Worm (Caenorhabditis elegans) whole organism, L2 larva: ENCODE results near the gene C54F6.19.

Source experiments
- R02D3.7 ChIP-seq: fragments of 150-350 bp; optimal IDR thresholded peaks from 2 replicates; lab custom pipeline; 2014; ENCODE audit warnings: missing biosample characterization, missing genetic modification characterization
- ZK546.5 ChIP-seq: sonication (generic microtip); optimal IDR thresholded peaks from 2 replicates; lab custom pipeline; 2017; ENCODE audit warnings: missing biosample characterization, missing genetic modification characterization
- aly-2 ChIP-seq: fragments of 150-350 bp; optimal IDR thresholded peaks from 2 replicates; lab custom pipeline; 2014; ENCODE audit warnings: missing biosample characterization, missing genetic modification characterization
- ceh-82 ChIP-seq: fragments of 150-350 bp; optimal IDR thresholded peaks from 2 replicates; lab custom pipeline; 2014; ENCODE audit warnings: missing biosample characterization, missing genetic modification characterization
- egl-27 ChIP-seq: sonication (generic microtip); optimal IDR thresholded peaks from 3 replicates; lab custom pipeline; 2017; ENCODE audit warnings: missing biosample characterization, missing genetic modification reagents, missing genetic modification characterization
- elt-3 ChIP-seq: sonication (generic microtip); optimal IDR thresholded peaks from 2 replicates; lab custom pipeline; 2017; ENCODE audit warnings: missing biosample characterization, missing genetic modification characterization
- lsy-2 ChIP-seq, 2 experiments: fragments of 150-350 bp in 1 of 2; sonication (generic microtip) in 1 of 2; optimal IDR thresholded peaks; 2 replicates each; lab custom pipeline; 2014 to 2017; ENCODE audit warnings: missing biosample characterization in 2 of 2, missing genetic modification characterization in 2 of 2
- mdl-1 ChIP-seq, 2 experiments: fragments of 150-350 bp in 1 of 2; sonication (generic microtip) in 1 of 2; optimal IDR thresholded peaks; 2 replicates each; lab custom pipeline; 2017; ENCODE audit warnings: missing biosample characterization in 2 of 2, missing genetic modification characterization in 2 of 2
- nhr-11 ChIP-seq: fragments of 150-350 bp; optimal IDR thresholded peaks from 2 replicates; lab custom pipeline; 2014; ENCODE audit warnings: missing biosample characterization, missing genetic modification characterization
- nhr-12 ChIP-seq: fragments of 150-350 bp; optimal IDR thresholded peaks from 2 replicates; lab custom pipeline; 2014; ENCODE audit warnings: missing biosample characterization, missing genetic modification characterization
- nhr-6 ChIP-seq: fragments of 150-350 bp; optimal IDR thresholded peaks from 2 replicates; lab custom pipeline; 2014; ENCODE audit warnings: missing biosample characterization, missing genetic modification characterization
- snpc-4 ChIP-seq: fragments of 150-350 bp; optimal IDR thresholded peaks from 2 replicates; lab custom pipeline; 2014; ENCODE audit warnings: missing biosample characterization, missing genetic modification characterization
- unc-62 ChIP-seq: fragments of 150-350 bp; optimal IDR thresholded peaks from 2 replicates; lab custom pipeline; 2014; ENCODE audit warnings: missing biosample characterization, missing genetic modification reagents, missing genetic modification characterization
- ztf-11 ChIP-seq: sonication (generic microtip); optimal IDR thresholded peaks from 2 replicates; lab custom pipeline; 2017; ENCODE audit warnings: missing biosample characterization, missing genetic modification characterization

DNA sequence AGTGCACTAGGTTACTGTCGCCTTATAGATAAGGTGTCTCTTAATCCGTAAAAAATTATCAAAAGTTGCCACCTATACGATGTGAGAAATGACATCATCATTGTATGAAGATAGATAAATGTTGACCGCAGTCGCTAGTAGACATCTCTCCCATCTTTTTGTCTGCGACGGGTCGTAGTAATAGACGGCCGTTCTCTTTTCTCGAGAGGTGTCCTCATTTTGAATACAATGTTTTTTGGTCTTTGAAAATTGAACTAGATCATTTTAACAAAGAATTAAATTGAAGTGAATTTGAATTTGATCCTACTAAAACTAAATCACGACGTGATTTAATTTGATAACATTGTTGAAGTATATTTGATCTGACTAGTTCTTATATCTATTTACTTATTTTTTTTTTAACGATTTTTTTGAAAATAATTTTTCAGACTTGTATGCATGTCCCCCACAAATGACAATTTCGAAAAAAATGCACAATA, 36.7 kb upstream of the C54F6.19 start, which contains the start of the genes str-31 and nhr-172:
- no peak for TF ChIP-seq nhr-11 (tag; lab: Kevin White, UChicago)
- no peak for TF ChIP-seq ztf-11 (tag; lab: Kevin White, UChicago)
- no peak for TF ChIP-seq lsy-2 (tag; optimal IDR thresholded peaks at IDR 0.05; lab: Kevin White, UChicago)
- TF ChIP-seq snpc-4 (tag; lab: Kevin White, UChicago), result no peak
- TF ChIP-seq ZK546.5 (tag; lab: Kevin White, UChicago), result no peak
- TF ChIP-seq aly-2, result no peak
- TF ChIP-seq nhr-6 (tag; lab: Kevin White, UChicago), result no peak
- no peak for TF ChIP-seq unc-62 (GFP tag; lab: Kevin White, UChicago)
- TF ChIP-seq nhr-12 (tag; lab: Kevin White, UChicago), result no peak
- no peak for TF ChIP-seq egl-27 (tag; lab: Kevin White, UChicago)
- TF ChIP-seq R02D3.7 (tag; lab: Kevin White, UChicago), result no peak
- TF ChIP-seq ceh-82, result no peak
- TF ChIP-seq mdl-1 (tag; optimal IDR thresholded peaks at IDR 0.05; lab: Kevin White, UChicago), result no peak
- no peak for TF ChIP-seq elt-3 (tag; lab: Kevin White, UChicago)
